Fruit fly (Drosophila melanogaster) Kc167 (cell line): ENCODE results near the gene Fer2.

Experiments used
- Myc ChIP-seq: fragments of >200 bp; optimal IDR thresholded peaks from 2 replicates; lab custom pipeline; 2017; ENCODE audit warnings: missing external identifiers
- Sin3A ChIP-seq: fragments of >200 bp; optimal IDR thresholded peaks from 2 replicates; lab custom pipeline; 2018; ENCODE audit warnings: missing external identifiers
- h ChIP-seq: fragments of >200 bp; optimal IDR thresholded peaks from 3 replicates; lab custom pipeline; 2018; ENCODE audit warnings: missing external identifiers
- insv ChIP-seq: fragments of >200 bp; optimal IDR thresholded peaks from 3 replicates; lab custom pipeline; 2018; ENCODE audit warnings: missing external identifiers
- psq ChIP-seq: fragments of >200 bp; optimal IDR thresholded peaks from 2 replicates; lab custom pipeline; 2017; ENCODE audit warnings: missing external identifiers
- ttk ChIP-seq: sonication (Bioruptor generic); optimal IDR thresholded peaks from 2 replicates; lab custom pipeline; 2017; ENCODE audit warnings: missing external identifiers

Fer2 gene

dm6 chr3R:16119441-16119840 lies 31.7 kb downstream of the Fer2 start:
- TF ChIP-seq ttk (lab: Kevin White, UChicago): no peak
- no peak for TF ChIP-seq Sin3A
- no peak for TF ChIP-seq h
- TF ChIP-seq psq: no peak
- no peak for TF ChIP-seq Myc (lab: Kevin White, UChicago)

- no peak for TF ChIP-seq h
- no peak for TF ChIP-seq psq
- TF ChIP-seq ttk (lab: Kevin White, UChicago): no peak
- no peak for TF ChIP-seq Myc (lab: Kevin White, UChicago)
- no peak for TF ChIP-seq Sin3A
- TF ChIP-seq insv (lab: Kevin White, UChicago): no peak
These were observed 33.8 kb downstream of the Fer2 start for dm6 chr3R:16117359-16117758.

dm6 chr3R:16115861-16116260 lies 35.3 kb downstream of the Fer2 start, which contains the start of gene Sb:
Gene Sb (plus strand): TSS chr3R:16116161.
- no peak for TF ChIP-seq insv (lab: Kevin White, UChicago)
- TF ChIP-seq Myc (lab: Kevin White, UChicago): no peak
- TF ChIP-seq ttk (lab: Kevin White, UChicago): no peak
- no peak for TF ChIP-seq psq
- TF ChIP-seq h: no peak
- no peak for TF ChIP-seq Sin3A

dm6 chr3R:16113124-16113523 lies 38.0 kb downstream of the Fer2 start:
- TF ChIP-seq Myc (lab: Kevin White, UChicago): no peak
- TF ChIP-seq insv (lab: Kevin White, UChicago): no peak
- TF ChIP-seq ttk (lab: Kevin White, UChicago): no peak

- TF ChIP-seq psq: no peak
- no peak for TF ChIP-seq Sin3A
- TF ChIP-seq Myc (lab: Kevin White, UChicago): no peak
- no peak for TF ChIP-seq h
- TF ChIP-seq ttk (lab: Kevin White, UChicago): no peak
- no peak for TF ChIP-seq insv (lab: Kevin White, UChicago)
These were observed 45.2 kb downstream of the Fer2 start for dm6 chr3R:16105813-16106480.
